Worm (Caenorhabditis elegans) whole organism, young adult: ENCODE results near the gene oac-29.
A peak's percentile ranks its signal among the peaks of the same experiment; 100 is the strongest.

Experiments
- F22D6.2 ChIP-seq: sonication (generic microtip); optimal IDR thresholded peaks from 2 replicates; lab custom pipeline; 2016; ENCODE audit warnings: mild to moderate bottlenecking, missing genetic modification characterization, missing compliant biosample characterization
- F33H1.4 ChIP-seq: fragments of 200-800 bp; sonication (Bioruptor generic); IDR thresholded peaks from 2 replicates; pipeline ENCODE4 v1.3.6; 2022; ENCODE audit warnings: missing genetic modification reagents, missing genetic modification characterization, missing compliant biosample characterization
- F57C9.4 ChIP-seq: sonication (generic microtip); optimal IDR thresholded peaks from 2 replicates; lab custom pipeline; 2017; ENCODE audit warnings: mild to moderate bottlenecking, missing genetic modification characterization, missing compliant biosample characterization
- ama-1 ChIP-seq, 3 experiments: fragments of 150-350 bp in 1 of 3; sonication (generic microtip) in 2 of 3; optimal IDR thresholded peaks; 2 replicates each; lab custom pipeline; 2014 to 2018; ENCODE audit warnings: missing biosample characterization in 2 of 3, missing genetic modification characterization in 2 of 3, missing genetic modification reagents in 2 of 3
- ceh-79 ChIP-seq: sonication (generic microtip); optimal IDR thresholded peaks from 2 replicates; lab custom pipeline; 2017; ENCODE audit warnings: mild to moderate bottlenecking, missing genetic modification characterization, missing compliant biosample characterization
- die-1 ChIP-seq: sonication (generic microtip); optimal IDR thresholded peaks from 2 replicates; lab custom pipeline; 2016; ENCODE audit warnings: missing genotype, mild to moderate bottlenecking, missing genetic modification characterization, missing compliant biosample characterization
- dpl-1 ChIP-seq: fragments of 150-350 bp; optimal IDR thresholded peaks from 2 replicates; lab custom pipeline; 2014; ENCODE audit warnings: missing biosample characterization, missing genetic modification reagents, missing genetic modification characterization
- madf-6 ChIP-seq: fragments of 200-800 bp; sonication (Bioruptor generic); IDR thresholded peaks from 2 replicates; pipeline ENCODE4 v1.3.6; 2022; ENCODE audit warnings: missing genetic modification reagents, missing genetic modification characterization, missing compliant biosample characterization
- nhr-80 ChIP-seq: sonication (generic microtip); optimal IDR thresholded peaks from 2 replicates; lab custom pipeline; 2016; ENCODE audit warnings: missing genetic modification characterization, missing compliant biosample characterization
- nhr-90 ChIP-seq: sonication (generic microtip); optimal IDR thresholded peaks from 2 replicates; lab custom pipeline; 2016; ENCODE audit warnings: missing genotype, mild to moderate bottlenecking, missing genetic modification characterization, missing compliant biosample characterization
- somi-1 ChIP-seq: fragments of 200-800 bp; sonication (Bioruptor generic); optimal IDR thresholded peaks from 2 replicates; lab custom pipeline; 2018; ENCODE audit warnings: mild to moderate bottlenecking, missing genetic modification characterization, missing compliant biosample characterization
- unc-62 ChIP-seq: fragments of 150-350 bp; optimal IDR thresholded peaks from 2 replicates; lab custom pipeline; 2014; ENCODE audit warnings: missing biosample characterization, missing genetic modification reagents, missing genetic modification characterization
- xnd-1 ChIP-seq: sonication (generic microtip); optimal IDR thresholded peaks from 2 replicates; lab custom pipeline; 2016; ENCODE audit warnings: missing genotype, missing genetic modification reagents, missing genetic modification characterization, missing compliant biosample characterization
- ztf-22 ChIP-seq: fragments of 200-800 bp; sonication (Bioruptor generic); optimal IDR thresholded peaks from 2 replicates; lab custom pipeline; 2018; ENCODE audit warnings: mild to moderate bottlenecking, missing genetic modification characterization, moderate library complexity, missing compliant biosample characterization

ce11 chrV:8682719-8683118 lies 47.2 kb upstream of the oac-29 start, which contains the start of gene cln-3.3:
- TF ChIP-seq ama-1 (optimal IDR thresholded peaks at IDR 0.05; lab: Kevin White, UChicago) (no peak), ama-1 (GFP tag; optimal IDR thresholded peaks at IDR 0.05; lab: Kevin White, UChicago) (no peak), F33H1.4 (GFP tag; lab: Robert Waterston, UW) (no peak), F22D6.2 (no peak), die-1 (no peak), unc-62 (no peak), nhr-80 (tag; lab: Kevin White, UChicago) (peak; percentile 44), nhr-90 (tag; lab: Kevin White, UChicago) (no peak), somi-1 (GFP tag; lab: Kevin White, UChicago) (no peak), xnd-1 (no peak), dpl-1 (no peak), ztf-22 (GFP tag; lab: Kevin White, UChicago) (no peak), ceh-79 (no peak), madf-6 (no peak), F57C9.4 (no peak)
